Fruit fly (Drosophila melanogaster) whole organism, adult: ENCODE data around the gene WDR79.

Experiments
- CG11617 ChIP-seq: fragments of 200-800 bp; sonication (Bioruptor generic); optimal IDR thresholded peaks from 2 replicates; lab custom pipeline; 2017; ENCODE audit warnings: mild to moderate bottlenecking, missing biosample characterization, missing genetic modification reagents, missing genetic modification characterization
- CG12768 ChIP-seq: fragments of 200-800 bp; sonication (Bioruptor generic); optimal IDR thresholded peaks from 2 replicates; lab custom pipeline; 2017; ENCODE audit warnings: missing biosample characterization, missing genetic modification characterization, mild to moderate bottlenecking, moderate library complexity, missing genetic modification reagents
- CG14711 ChIP-seq: fragments of 200-800 bp; sonication (Bioruptor generic); optimal IDR thresholded peaks from 2 replicates; lab custom pipeline; 2018; ENCODE audit warnings: missing biosample characterization, mild to moderate bottlenecking, missing genetic modification characterization, moderate library complexity
- CG1620 ChIP-seq: fragments of 200-800 bp; sonication (Bioruptor generic); optimal IDR thresholded peaks from 2 replicates; lab custom pipeline; 2016; ENCODE audit warnings: missing biosample characterization, missing genetic modification characterization
- CG33017 ChIP-seq: fragments of 200-800 bp; sonication (Bioruptor generic); optimal IDR thresholded peaks from 2 replicates; lab custom pipeline; 2018; ENCODE audit warnings: missing biosample characterization, mild to moderate bottlenecking, missing genetic modification characterization, moderate library complexity
- CG5204 ChIP-seq: fragments of 200-800 bp; sonication (Bioruptor generic); optimal IDR thresholded peaks from 2 replicates; lab custom pipeline; 2016; ENCODE audit warnings: missing biosample characterization, missing genetic modification characterization
- CG7045 ChIP-seq: fragments of 200-800 bp; sonication (Bioruptor generic); optimal IDR thresholded peaks from 2 replicates; lab custom pipeline; 2017; ENCODE audit warnings: missing biosample characterization, mild to moderate bottlenecking, missing genetic modification characterization
- CG7101 ChIP-seq: fragments of 200-800 bp; sonication (Bioruptor generic); optimal IDR thresholded peaks from 2 replicates; lab custom pipeline; 2018; ENCODE audit warnings: missing biosample characterization, mild to moderate bottlenecking, missing genetic modification characterization, moderate library complexity
- Clk ChIP-seq: fragments of 200-800 bp; sonication (Bioruptor generic); optimal IDR thresholded peaks from 2 replicates; lab custom pipeline; 2017; ENCODE audit warnings: missing biosample characterization, missing genetic modification characterization
- Crg-1 ChIP-seq: fragments of 200-800 bp; sonication (Bioruptor generic); optimal IDR thresholded peaks from 2 replicates; lab custom pipeline; 2016; ENCODE audit warnings: missing biosample characterization, missing genetic modification characterization
- Hr96 ChIP-seq: fragments of 200-800 bp; sonication (Bioruptor generic); optimal IDR thresholded peaks from 2 replicates; lab custom pipeline; 2016; ENCODE audit warnings: missing biosample characterization, missing genetic modification characterization
- Mnt ChIP-seq: fragments of 200-800 bp; sonication (Bioruptor generic); optimal IDR thresholded peaks from 2 replicates; lab custom pipeline; 2016; ENCODE audit warnings: missing biosample characterization, mild to moderate bottlenecking, missing genetic modification characterization
- bab1 ChIP-seq: fragments of 200-800 bp; sonication (Bioruptor generic); optimal IDR thresholded peaks from 3 replicates; lab custom pipeline; 2019; ENCODE audit warnings: missing biosample characterization, mild to moderate bottlenecking, missing genetic modification characterization, moderate library complexity
- cic ChIP-seq: fragments of 200-800 bp; sonication (Bioruptor generic); optimal IDR thresholded peaks from 2 replicates; lab custom pipeline; 2017; ENCODE audit warnings: missing biosample characterization, mild to moderate bottlenecking, missing genetic modification characterization, moderate library complexity
- cnc ChIP-seq, 2 experiments: fragments of >200 bp; optimal IDR thresholded peaks; 2 replicates each; lab custom pipeline; 2017
- kay ChIP-seq: fragments of 200-800 bp; sonication (Bioruptor generic); peaks from one replicate; lab custom pipeline; 2016; ENCODE audit warnings: missing biosample characterization, missing genetic modification characterization, borderline replicate concordance
- ovo ChIP-seq: fragments of 200-800 bp; sonication (Bioruptor generic); optimal IDR thresholded peaks from 2 replicates; lab custom pipeline; 2016; ENCODE audit warnings: missing biosample characterization, missing genetic modification characterization
- pad ChIP-seq: fragments of 200-800 bp; sonication (Bioruptor generic); optimal IDR thresholded peaks from 3 replicates; lab custom pipeline; 2017; ENCODE audit warnings: missing biosample characterization, missing genetic modification characterization, mild to moderate bottlenecking, moderate library complexity, missing genetic modification reagents
- tj ChIP-seq: fragments of 200-800 bp; sonication (Bioruptor generic); optimal IDR thresholded peaks from 3 replicates; lab custom pipeline; 2017; ENCODE audit warnings: missing biosample characterization, mild to moderate bottlenecking, missing genetic modification characterization, moderate library complexity
- toe ChIP-seq: fragments of 200-800 bp; sonication (Bioruptor generic); optimal IDR thresholded peaks from 2 replicates; lab custom pipeline; 2016; ENCODE audit warnings: missing biosample characterization, missing genetic modification characterization

Gene WDR79

dm6 chr2L:6165686-6166085 lies 38.1 kb upstream of the WDR79 start:
- TF ChIP-seq CG1620 (GFP tag; lab: Kevin White, UChicago) (no peak), CG5204 (GFP tag; lab: Kevin White, UChicago) (no peak), Hr96 (GFP tag; lab: Kevin White, UChicago) (no peak), bab1 (GFP tag; lab: Kevin White, UChicago) (no peak), CG12768 (GFP tag; lab: Kevin White, UChicago) (no peak), kay (no peak), CG7045 (GFP tag; lab: Kevin White, UChicago) (no peak), tj (GFP tag; lab: Kevin White, UChicago) (no peak), CG14711 (tag; lab: Kevin White, UChicago) (no peak), pad (GFP tag; lab: Kevin White, UChicago) (no peak), Clk (GFP tag; lab: Kevin White, UChicago) (no peak), CG7101 (tag; lab: Kevin White, UChicago) (no peak)

DNA sequence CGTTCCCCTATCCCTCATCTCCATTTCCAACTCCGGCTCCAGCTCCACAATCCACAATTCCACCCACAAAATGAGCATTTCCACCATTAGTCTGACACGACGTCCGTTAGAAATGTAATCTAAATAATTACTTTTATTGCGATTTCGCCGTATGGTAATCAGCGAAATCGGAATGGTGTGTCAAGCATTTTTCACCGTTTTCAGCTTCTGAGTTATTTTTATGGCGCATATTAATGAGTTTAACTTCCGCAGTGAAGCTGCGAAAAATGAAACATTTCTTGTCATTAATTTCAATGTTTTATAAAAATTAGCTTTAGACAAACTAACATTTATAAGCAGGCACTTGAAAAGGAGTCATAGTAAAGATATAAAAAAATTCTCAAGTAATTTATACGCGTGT lies 32.5 kb upstream of the WDR79 start, which contains the start of gene CG13989:
Gene CG13989, plus strand, starts transcription at position 301 of the 400 bp plus-strand sequence.
- TF ChIP-seq CG5204 (GFP tag; lab: Kevin White, UChicago) (no peak), tj (GFP tag; lab: Kevin White, UChicago) (no peak), cic (GFP tag; lab: Kevin White, UChicago) (no peak), CG12768 (GFP tag; lab: Kevin White, UChicago) (no peak), pad (GFP tag; lab: Kevin White, UChicago) (no peak)

DNA sequence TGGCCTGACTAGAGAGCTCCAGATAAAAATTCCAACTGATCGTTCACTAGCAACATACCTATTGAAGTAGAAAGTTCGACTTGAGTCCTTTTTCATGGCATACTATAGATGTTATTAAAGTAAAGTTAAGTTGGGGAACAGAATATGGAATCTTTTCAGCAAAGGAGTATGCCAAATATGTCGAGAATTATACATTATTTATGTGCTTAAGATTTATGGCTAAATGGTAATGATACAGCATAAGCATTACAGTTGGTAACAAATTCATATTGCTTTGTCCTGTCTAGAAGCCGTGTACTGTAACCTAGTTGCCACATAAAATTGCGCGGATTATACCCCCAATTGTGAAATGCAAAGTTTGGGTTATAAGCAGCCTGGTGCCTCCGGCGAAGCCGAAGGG lies 27.5 kb upstream of the WDR79 start, which contains the start of gene CG31639:
Gene CG31639, minus strand, starts transcription at position 101 of the 400 bp plus-strand sequence.
- no peak for TF ChIP-seq Mnt (GFP tag; lab: Kevin White, UChicago)
- TF ChIP-seq CG11617 (GFP tag; lab: Kevin White, UChicago): no peak
- TF ChIP-seq pad (GFP tag; lab: Kevin White, UChicago): no peak
- TF ChIP-seq CG1620 (GFP tag; lab: Kevin White, UChicago): no peak

DNA sequence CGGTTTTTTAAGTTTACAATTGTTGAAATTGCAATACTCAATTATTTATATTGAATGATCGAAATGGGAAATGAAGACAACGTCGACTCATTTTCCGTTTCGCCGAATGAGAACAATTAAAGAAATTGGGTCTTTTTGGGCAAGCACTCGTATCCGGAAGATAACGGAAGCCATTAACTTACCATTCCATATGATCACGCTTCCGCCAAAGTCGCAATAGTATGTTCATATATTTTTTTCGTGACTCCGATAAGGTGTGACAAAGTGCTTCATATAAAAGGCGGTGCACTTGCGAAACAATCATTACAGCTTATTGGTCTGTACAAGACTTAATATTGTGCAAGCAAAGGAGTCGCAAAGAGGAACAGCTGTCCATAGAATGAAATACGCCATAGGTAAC lies 24.1 kb upstream of the WDR79 start, which contains the start of gene Muc26B:
Gene Muc26B, plus strand, starts transcription at position 301 of the 400 bp plus-strand sequence.
- TF ChIP-seq Mnt (GFP tag; lab: Kevin White, UChicago) (no peak), CG14711 (tag; lab: Kevin White, UChicago) (no peak), Clk (GFP tag; lab: Kevin White, UChicago) (no peak), CG7101 (tag; lab: Kevin White, UChicago) (no peak), cnc (optimal IDR thresholded peaks at IDR 0.05; lab: Kevin White, UChicago) (no peak)

DNA sequence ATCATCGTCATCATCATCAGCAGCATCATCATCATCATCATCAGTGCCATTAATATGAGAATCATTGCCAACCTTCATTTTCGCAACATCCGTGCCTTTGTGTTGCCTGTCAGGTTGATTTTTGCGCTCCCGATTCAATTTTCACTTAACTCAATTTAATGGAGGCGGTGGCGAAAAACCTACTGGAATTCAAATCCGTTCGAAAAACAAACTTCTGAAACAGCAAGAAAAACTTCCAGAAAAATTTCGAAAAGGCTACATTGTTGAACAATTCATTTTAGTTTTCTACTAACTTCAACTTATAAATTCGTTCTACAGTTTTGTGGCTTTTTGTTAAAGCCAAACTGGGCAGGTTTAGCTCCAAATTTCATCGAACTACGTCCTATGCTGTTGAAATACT lies 11.5 kb upstream of the WDR79 start, which contains the start of gene CG13991:
Gene CG13991, plus strand, starts transcription at position 301 of the 400 bp plus-strand sequence.
- TF ChIP-seq Mnt (GFP tag; lab: Kevin White, UChicago) (no peak), CG11617 (GFP tag; lab: Kevin White, UChicago) (no peak), CG7045 (GFP tag; lab: Kevin White, UChicago) (no peak), pad (GFP tag; lab: Kevin White, UChicago) (no peak), tj (GFP tag; lab: Kevin White, UChicago) (no peak), CG1620 (GFP tag; lab: Kevin White, UChicago) (no peak), Hr96 (GFP tag; lab: Kevin White, UChicago) (no peak), CG5204 (GFP tag; lab: Kevin White, UChicago) (no peak), bab1 (GFP tag; lab: Kevin White, UChicago) (no peak), CG12768 (GFP tag; lab: Kevin White, UChicago) (no peak), cic (GFP tag; lab: Kevin White, UChicago) (no peak), CG14711 (tag; lab: Kevin White, UChicago) (no peak), ovo (no peak), CG7101 (tag; lab: Kevin White, UChicago) (no peak), toe (GFP tag; lab: Kevin White, UChicago) (no peak), Clk (GFP tag; lab: Kevin White, UChicago) (no peak), CG33017 (no peak)

DNA sequence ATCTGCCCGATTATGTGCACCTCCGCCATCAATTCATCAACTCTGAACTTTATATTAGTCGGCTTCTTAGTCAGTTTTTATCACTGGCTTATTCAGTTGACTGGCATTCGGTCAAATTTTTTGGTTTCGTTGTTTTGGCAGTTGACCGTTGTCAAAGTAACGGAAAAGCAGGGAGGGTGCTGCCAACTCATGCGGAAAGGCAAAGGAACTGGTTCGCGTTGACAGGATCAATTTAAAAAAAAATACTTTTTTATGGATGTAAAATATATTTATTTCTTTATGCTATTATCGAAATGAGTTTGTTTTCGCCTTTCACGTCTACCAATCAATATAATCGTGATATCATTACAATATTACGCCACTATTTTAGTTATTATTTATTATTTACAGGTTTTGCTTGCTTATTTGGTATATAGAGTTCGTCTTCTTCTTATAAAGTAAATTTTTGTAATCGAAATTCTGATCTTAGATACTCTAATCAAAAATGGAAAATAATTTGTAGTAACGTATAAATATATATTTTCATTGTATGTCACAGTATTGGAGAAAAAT lies 3.0 kb upstream of the WDR79 start, which contains the start of the genes B9d2, tctn and CG9222:
Gene B9d2, minus strand, starts transcription at position 130 of the 552 bp plus-strand sequence.
Gene tctn, minus strand, starts transcription at position 130 of the 552 bp plus-strand sequence.
Gene CG9222, plus strand, starts transcription at position 502 of the 552 bp plus-strand sequence.
- TF ChIP-seq bab1 (GFP tag; lab: Kevin White, UChicago): no peak
- no peak for TF ChIP-seq cnc (optimal IDR thresholded peaks at IDR 0.05; lab: Kevin White, UChicago)
- no peak for TF ChIP-seq toe (GFP tag; lab: Kevin White, UChicago)
- TF ChIP-seq ovo: no peak
- TF ChIP-seq pad (GFP tag; lab: Kevin White, UChicago): no peak
- no peak for TF ChIP-seq Crg-1 (GFP tag; lab: Kevin White, UChicago)
- no peak for TF ChIP-seq CG14711 (tag; lab: Kevin White, UChicago)
- TF ChIP-seq kay: no peak
- no peak for TF ChIP-seq CG33017
- TF ChIP-seq cic (GFP tag; lab: Kevin White, UChicago): no peak
- no peak for TF ChIP-seq Clk (GFP tag; lab: Kevin White, UChicago)
- no peak for TF ChIP-seq CG7101 (tag; lab: Kevin White, UChicago)
- TF ChIP-seq CG5204 (GFP tag; lab: Kevin White, UChicago): no peak
- no peak for TF ChIP-seq CG11617 (GFP tag; lab: Kevin White, UChicago)
- TF ChIP-seq CG12768 (GFP tag; lab: Kevin White, UChicago): no peak
- TF ChIP-seq CG7045 (GFP tag; lab: Kevin White, UChicago): no peak
- TF ChIP-seq Mnt (GFP tag; lab: Kevin White, UChicago): no peak
